Worm (Caenorhabditis elegans) whole organism, late embryonic: ENCODE measurements around the gene ZC317.7.

Experiments used
- ceh-48 ChIP-seq: sonication (generic microtip); optimal IDR thresholded peaks from 2 replicates; lab custom pipeline; 2016; ENCODE audit warnings: missing genetic modification characterization, inconsistent platforms, missing compliant biosample characterization
- dmd-4 ChIP-seq: sonication (generic microtip); optimal IDR thresholded peaks from 2 replicates; lab custom pipeline; 2016; ENCODE audit warnings: borderline replicate concordance, missing genetic modification characterization, missing compliant biosample characterization
- fax-1 ChIP-seq: sonication (generic microtip); optimal IDR thresholded peaks from 2 replicates; lab custom pipeline; 2016; ENCODE audit warnings: missing genotype, missing genetic modification characterization, missing compliant biosample characterization
- fkh-10 ChIP-seq: fragments of 150-350 bp; optimal IDR thresholded peaks from 2 replicates; lab custom pipeline; 2014; ENCODE audit warnings: missing biosample characterization, missing genetic modification reagents, missing genetic modification characterization
- nfya-1 ChIP-seq: sonication (generic microtip); optimal IDR thresholded peaks from 2 replicates; lab custom pipeline; 2017; ENCODE audit warnings: missing genetic modification characterization, mild to moderate bottlenecking, missing compliant biosample characterization, antibody characterized with exemption, moderate library complexity
- nhr-232 ChIP-seq: sonication (generic microtip); optimal IDR thresholded peaks from 2 replicates; lab custom pipeline; 2016; ENCODE audit warnings: missing genetic modification characterization, missing compliant biosample characterization
- npax-4 ChIP-seq: sonication (generic microtip); optimal IDR thresholded peaks from 2 replicates; lab custom pipeline; 2016; ENCODE audit warnings: missing genetic modification characterization, missing compliant biosample characterization
- pag-3 ChIP-seq: sonication (generic microtip); optimal IDR thresholded peaks from 2 replicates; lab custom pipeline; 2016; ENCODE audit warnings: missing compliant biosample characterization, missing genetic modification characterization, borderline replicate concordance
- pqm-1 ChIP-seq: sonication (generic microtip); optimal IDR thresholded peaks from 2 replicates; lab custom pipeline; 2016; ENCODE audit warnings: missing genetic modification characterization, missing compliant biosample characterization
- unc-55 ChIP-seq: sonication (generic microtip); optimal IDR thresholded peaks from 2 replicates; lab custom pipeline; 2017; ENCODE audit warnings: missing biosample characterization, missing genetic modification reagents, missing genetic modification characterization

- TF ChIP-seq ceh-48, result peak; percentile 88
- TF ChIP-seq npax-4 (tag; lab: Kevin White, UChicago), result no peak
- peak; percentile 61 for TF ChIP-seq unc-55 (GFP tag; lab: Kevin White, UChicago)
- TF ChIP-seq nfya-1 (tag; lab: Kevin White, UChicago), result peak; percentile 76
- peak; percentile 29 for TF ChIP-seq nhr-232 (tag; lab: Kevin White, UChicago)
- no peak for TF ChIP-seq dmd-4 (tag; lab: Kevin White, UChicago)
- no peak for TF ChIP-seq fax-1 (tag; lab: Kevin White, UChicago)
- TF ChIP-seq fkh-10 (GFP tag; lab: Kevin White, UChicago), result no peak
- TF ChIP-seq pag-3 (tag; lab: Kevin White, UChicago), result no peak
- TF ChIP-seq pqm-1 (tag; lab: Kevin White, UChicago), result no peak
These were observed 34.1 kb upstream of the ZC317.7 start, which contains the start of the genes dnj-19 and nhr-47 for ce11 chrV:5504807-5505442.
